Fruit fly (Drosophila melanogaster) Kc167 (cell line): Measurements from ENCODE around the gene CG14882.

Experiments
- h ChIP-seq: fragments of >200 bp; optimal IDR thresholded peaks from 3 replicates; lab custom pipeline; 2018; ENCODE audit warnings: missing external identifiers
- ttk ChIP-seq: sonication (Bioruptor generic); optimal IDR thresholded peaks from 2 replicates; lab custom pipeline; 2017; ENCODE audit warnings: missing external identifiers

dm6 chr3R:16396565-16396964 is 46.4 kb upstream of the CG14882 start:
- TF ChIP-seq ttk (lab: Kevin White, UChicago) (no peak), h (lab: Kevin White, UChicago) (no peak)
